Worm (Caenorhabditis elegans) whole organism, L1 larva: ENCODE measurements around the gene T25B9.5.

Experiments
- blmp-1 ChIP-seq: fragments of 150-350 bp; optimal IDR thresholded peaks from 2 replicates; lab custom pipeline; 2014; ENCODE audit warnings: missing biosample characterization, missing genetic modification characterization
- ceh-82 ChIP-seq, 3 experiments: fragments of 150-350 bp in 1 of 3; sonication (generic microtip) in 2 of 3; optimal IDR thresholded peaks; 2 replicates each; lab custom pipeline; 2014 to 2017; ENCODE audit warnings: missing biosample characterization in 3 of 3, missing genetic modification characterization in 3 of 3
- efl-1 ChIP-seq, 4 experiments: fragments of 150-350 bp; optimal IDR thresholded peaks in 3 of 4; peaks in 1 of 4; 1 replicate in 1 of 4; 2 replicates in 3 of 4; lab custom pipeline; 2014; ENCODE audit warnings: missing biosample characterization in 2 of 4, missing genetic modification characterization in 2 of 4, missing genetic modification reagents in 2 of 4

DNA sequence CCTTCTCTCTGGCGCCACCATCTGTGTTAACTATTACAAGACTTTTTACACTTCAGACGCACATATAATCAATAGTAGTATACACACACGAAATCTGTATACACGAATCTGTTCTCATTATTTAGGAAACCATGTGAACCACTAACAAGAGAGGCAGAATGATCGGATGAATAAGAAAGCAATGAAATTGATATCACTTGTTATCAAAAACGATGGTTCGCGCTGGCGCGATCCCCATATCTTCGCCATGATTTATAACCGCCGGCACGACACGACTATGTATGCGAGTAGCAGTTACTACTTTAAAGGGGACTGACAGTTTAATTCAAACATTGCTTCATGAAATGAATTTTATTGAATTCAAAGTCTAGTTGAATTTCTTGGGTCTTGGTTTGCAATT lies 26.8 kb upstream of the T25B9.5 start:
- peak; percentile 74 for TF ChIP-seq blmp-1 (tag; lab: Kevin White, UChicago)
- no peak for TF ChIP-seq efl-1 (optimal IDR thresholded peaks at IDR 0.05; lab: Kevin White, UChicago)
- TF ChIP-seq efl-1 (GFP tag; optimal IDR thresholded peaks at IDR 0.05 in 1 of 2; lab: Kevin White, UChicago) = peak in 1 of 2 experiments; percentile 2
- no peak for TF ChIP-seq ceh-82 (tag; optimal IDR thresholded peaks at IDR 0.05; lab: Kevin White, UChicago)
